Worm (Caenorhabditis elegans) whole organism, young adult: ENCODE measurements around the gene spp-28.
A peak's percentile ranks its signal among the peaks of the same experiment; 100 is the strongest.

Experiments used
- B0035.1 ChIP-seq: sonication (generic microtip); optimal IDR thresholded peaks from 2 replicates; lab custom pipeline; 2016; ENCODE audit warnings: missing genetic modification characterization, mild to moderate bottlenecking, missing compliant biosample characterization, missing genotype, missing genetic modification reagents
- B0261.1 ChIP-seq: sonication (generic microtip); optimal IDR thresholded peaks from 2 replicates; lab custom pipeline; 2016; ENCODE audit warnings: mild to moderate bottlenecking, missing genetic modification characterization, moderate library complexity, missing compliant biosample characterization
- B0336.3 ChIP-seq: fragments of 200-800 bp; sonication (Bioruptor generic); IDR thresholded peaks from 2 replicates; pipeline ENCODE4 v1.3.6; 2022; ENCODE audit warnings: missing genetic modification characterization, missing compliant biosample characterization
- F10E7.11 ChIP-seq: sonication (generic microtip); optimal IDR thresholded peaks from 2 replicates; lab custom pipeline; 2017; ENCODE audit warnings: mild to moderate bottlenecking, missing genetic modification characterization, moderate library complexity, missing compliant biosample characterization
- F23B12.7 ChIP-seq: sonication (generic microtip); optimal IDR thresholded peaks from 2 replicates; lab custom pipeline; 2017; ENCODE audit warnings: missing genetic modification characterization, mild to moderate bottlenecking, missing compliant biosample characterization, antibody characterized with exemption, moderate library complexity; ENCODE audit not compliant: insufficient read depth
- F33H1.4 ChIP-seq: fragments of 200-800 bp; sonication (Bioruptor generic); IDR thresholded peaks from 2 replicates; pipeline ENCODE4 v1.3.6; 2022; ENCODE audit warnings: missing genetic modification reagents, missing genetic modification characterization, missing compliant biosample characterization
- F37B4.10 ChIP-seq: fragments of 200-800 bp; sonication (Bioruptor generic); IDR thresholded peaks from 2 replicates; pipeline ENCODE4 v1.3.6; 2022; ENCODE audit warnings: missing genetic modification characterization, missing compliant biosample characterization
- F55B11.4 ChIP-seq: sonication (generic microtip); optimal IDR thresholded peaks from 2 replicates; lab custom pipeline; 2016; ENCODE audit warnings: missing compliant biosample characterization, missing genetic modification characterization, borderline replicate concordance; ENCODE audit not compliant: insufficient read depth
- Y67H2A.10 ChIP-seq: fragments of 200-800 bp; sonication (Bioruptor generic); conservative IDR thresholded peaks from 2 replicates; pipeline ENCODE4 v1.3.6; 2022; ENCODE audit warnings: missing genetic modification reagents, missing genetic modification characterization, missing compliant biosample characterization
- ZK185.1 ChIP-seq: sonication (generic microtip); optimal IDR thresholded peaks from 2 replicates; lab custom pipeline; 2016; ENCODE audit warnings: mild to moderate bottlenecking, missing genetic modification characterization, missing compliant biosample characterization; ENCODE audit not compliant: poor library complexity, severe bottlenecking
- akir-1 ChIP-seq: fragments of 200-800 bp; sonication (Bioruptor generic); optimal IDR thresholded peaks from 2 replicates; lab custom pipeline; 2018; ENCODE audit warnings: mild to moderate bottlenecking, missing genetic modification characterization, moderate library complexity, missing compliant biosample characterization
- aptf-3 ChIP-seq: fragments of 200-800 bp; sonication (Bioruptor generic); IDR thresholded peaks from 2 replicates; pipeline ENCODE4 v1.3.6; 2022; ENCODE audit warnings: missing genetic modification characterization, missing compliant biosample characterization
- bed-1 ChIP-seq: fragments of 200-800 bp; sonication (Bioruptor generic); IDR thresholded peaks from 2 replicates; pipeline ENCODE4 v1.3.6; 2022; ENCODE audit warnings: missing genetic modification reagents, missing genetic modification characterization, missing compliant biosample characterization
- bed-2 ChIP-seq: fragments of 200-800 bp; sonication (Bioruptor generic); IDR thresholded peaks from 2 replicates; pipeline ENCODE4 v1.3.6; 2022; ENCODE audit warnings: missing genetic modification reagents, missing genetic modification characterization, missing compliant biosample characterization
- ccch-3 ChIP-seq: fragments of 200-800 bp; sonication (Bioruptor generic); optimal IDR thresholded peaks from 2 replicates; lab custom pipeline; 2018; ENCODE audit warnings: mild to moderate bottlenecking, missing genetic modification characterization, missing compliant biosample characterization
- ceh-100 ChIP-seq: fragments of 200-800 bp; sonication (Bioruptor generic); IDR thresholded peaks from 2 replicates; pipeline ENCODE4 v1.3.6; 2022; ENCODE audit warnings: missing genetic modification reagents, missing genetic modification characterization, missing compliant biosample characterization
- ceh-58 ChIP-seq: fragments of 200-800 bp; sonication (Bioruptor generic); IDR thresholded peaks from 2 replicates; pipeline ENCODE4 v1.3.6; 2022; ENCODE audit warnings: missing genetic modification characterization, missing compliant biosample characterization
- chd-7 ChIP-seq: sonication (generic microtip); optimal IDR thresholded peaks from 2 replicates; lab custom pipeline; 2016; ENCODE audit warnings: mild to moderate bottlenecking, missing genetic modification characterization, moderate library complexity, missing compliant biosample characterization
- die-1 ChIP-seq: sonication (generic microtip); optimal IDR thresholded peaks from 2 replicates; lab custom pipeline; 2016; ENCODE audit warnings: missing genotype, mild to moderate bottlenecking, missing genetic modification characterization, missing compliant biosample characterization
- dpff-1 ChIP-seq: sonication (generic microtip); optimal IDR thresholded peaks from 2 replicates; lab custom pipeline; 2017; ENCODE audit warnings: mild to moderate bottlenecking, missing genetic modification characterization, missing compliant biosample characterization
- egl-18 ChIP-seq: fragments of 200-800 bp; sonication (Bioruptor generic); IDR thresholded peaks from 2 replicates; pipeline ENCODE4 v1.3.6; 2022; ENCODE audit warnings: missing genetic modification reagents, missing genetic modification characterization, missing compliant biosample characterization
- egl-44 ChIP-seq: fragments of 200-800 bp; sonication (Bioruptor generic); IDR thresholded peaks from 2 replicates; pipeline ENCODE4 v1.3.6; 2022; ENCODE audit warnings: missing genetic modification reagents, missing genetic modification characterization, missing compliant biosample characterization
- him-1 ChIP-seq: sonication (generic microtip); optimal IDR thresholded peaks from 2 replicates; lab custom pipeline; 2016; ENCODE audit warnings: missing genotype, missing genetic modification reagents, missing genetic modification characterization, missing compliant biosample characterization
- hlh-26 ChIP-seq: fragments of 200-800 bp; sonication (Bioruptor generic); conservative IDR thresholded peaks from 2 replicates; pipeline ENCODE4 v1.3.6; 2022; ENCODE audit warnings: missing genetic modification reagents, missing genetic modification characterization, missing compliant biosample characterization
- hmg-1.2 ChIP-seq: fragments of 200-800 bp; sonication (Bioruptor generic); IDR thresholded peaks from 2 replicates; pipeline ENCODE4 v1.3.6; 2022; ENCODE audit warnings: missing genetic modification reagents, missing genetic modification characterization, missing compliant biosample characterization
- lag-1 ChIP-seq: fragments of 200-800 bp; sonication (Bioruptor generic); IDR thresholded peaks from 2 replicates; pipeline ENCODE4 v1.3.6; 2022; ENCODE audit warnings: missing genetic modification reagents, missing genetic modification characterization, missing compliant biosample characterization
- lin-26 ChIP-seq: fragments of 200-800 bp; sonication (Bioruptor generic); IDR thresholded peaks from 2 replicates; pipeline ENCODE4 v1.3.6; 2022; ENCODE audit warnings: missing genetic modification reagents, missing genetic modification characterization, missing compliant biosample characterization
- lir-1 ChIP-seq: fragments of 200-800 bp; sonication (Bioruptor generic); conservative IDR thresholded peaks from 2 replicates; pipeline ENCODE4 v1.3.6; 2022; ENCODE audit warnings: missing genetic modification reagents, missing genetic modification characterization, missing compliant biosample characterization
- lsl-1 ChIP-seq: fragments of 200-800 bp; sonication (Bioruptor generic); optimal IDR thresholded peaks from 2 replicates; lab custom pipeline; 2018; ENCODE audit warnings: mild to moderate bottlenecking, missing genetic modification characterization, moderate library complexity, missing compliant biosample characterization
- madf-10 ChIP-seq: sonication (generic microtip); optimal IDR thresholded peaks from 2 replicates; lab custom pipeline; 2016; ENCODE audit warnings: mild to moderate bottlenecking, missing genetic modification characterization, missing compliant biosample characterization
- madf-8 ChIP-seq: fragments of 200-800 bp; sonication (Bioruptor generic); conservative IDR thresholded peaks from 2 replicates; pipeline ENCODE4 v1.3.6; 2022; ENCODE audit warnings: missing genetic modification reagents, missing genetic modification characterization, missing compliant biosample characterization
- mcd-1 ChIP-seq: fragments of 200-800 bp; sonication (Bioruptor generic); IDR thresholded peaks from 2 replicates; pipeline ENCODE4 v1.3.6; 2022; ENCODE audit warnings: missing genetic modification reagents, missing genetic modification characterization, missing compliant biosample characterization
- mel-28 ChIP-seq: sonication (generic microtip); optimal IDR thresholded peaks from 2 replicates; lab custom pipeline; 2016; ENCODE audit warnings: borderline replicate concordance, mild to moderate bottlenecking, missing genetic modification characterization, missing compliant biosample characterization
- nfya-2 ChIP-seq: fragments of 200-800 bp; sonication (Bioruptor generic); IDR thresholded peaks from 2 replicates; pipeline ENCODE4 v1.3.6; 2022; ENCODE audit warnings: missing genetic modification reagents, missing genetic modification characterization, missing compliant biosample characterization
- nhr-120 ChIP-seq: fragments of 200-800 bp; sonication (Bioruptor generic); IDR thresholded peaks from 2 replicates; pipeline ENCODE4 v1.3.6; 2022; ENCODE audit warnings: missing genetic modification characterization, missing compliant biosample characterization
- nhr-80 ChIP-seq: sonication (generic microtip); optimal IDR thresholded peaks from 2 replicates; lab custom pipeline; 2016; ENCODE audit warnings: missing genetic modification characterization, missing compliant biosample characterization
- pha-4 ChIP-seq: fragments of 150-350 bp; sonication (generic microtip); optimal IDR thresholded peaks from 2 replicates; lab custom pipeline; 2014; ENCODE audit warnings: missing biosample characterization, missing genetic modification reagents, missing genetic modification characterization
- rcor-1 ChIP-seq: fragments of 200-800 bp; sonication (Bioruptor generic); IDR thresholded peaks from 2 replicates; pipeline ENCODE4 v1.3.6; 2022; ENCODE audit warnings: missing genetic modification reagents, missing genetic modification characterization, missing compliant biosample characterization
- rpc-1 ChIP-seq, 2 experiments: fragments of 150-350 bp in 1 of 2; sonication (generic microtip) in 1 of 2; optimal IDR thresholded peaks; 2 replicates each; lab custom pipeline; 2014 to 2018; ENCODE audit warnings: missing biosample characterization in 1 of 2, missing genetic modification characterization in 1 of 2, missing genetic modification reagents in 1 of 2, missing genotype in 1 of 2
- sdz-38 ChIP-seq: sonication (generic microtip); optimal IDR thresholded peaks from 2 replicates; lab custom pipeline; 2016; ENCODE audit warnings: missing genotype, missing genetic modification characterization, missing compliant biosample characterization
- snpc-1.1 ChIP-seq: sonication (generic microtip); optimal IDR thresholded peaks from 2 replicates; lab custom pipeline; 2017; ENCODE audit warnings: missing genetic modification characterization, mild to moderate bottlenecking, missing compliant biosample characterization, antibody characterized with exemption, moderate library complexity, missing genotype, missing genetic modification reagents; ENCODE audit not compliant: insufficient read depth
- snpc-3.4 ChIP-seq: sonication (generic microtip); optimal IDR thresholded peaks from 2 replicates; lab custom pipeline; 2017; ENCODE audit warnings: missing genetic modification characterization, mild to moderate bottlenecking, missing compliant biosample characterization, antibody characterized with exemption, moderate library complexity, missing genotype, missing genetic modification reagents
- somi-1 ChIP-seq: fragments of 200-800 bp; sonication (Bioruptor generic); optimal IDR thresholded peaks from 2 replicates; lab custom pipeline; 2018; ENCODE audit warnings: mild to moderate bottlenecking, missing genetic modification characterization, missing compliant biosample characterization
- sptf-2 ChIP-seq: fragments of 200-800 bp; sonication (Bioruptor generic); optimal IDR thresholded peaks from 2 replicates; lab custom pipeline; 2018; ENCODE audit warnings: mild to moderate bottlenecking, missing genetic modification characterization, missing compliant biosample characterization
- tbx-9 ChIP-seq: sonication (generic microtip); optimal IDR thresholded peaks from 2 replicates; lab custom pipeline; 2016; ENCODE audit warnings: borderline replicate concordance, missing genetic modification characterization, inconsistent platforms, missing compliant biosample characterization
- unc-130 ChIP-seq: sonication (generic microtip); optimal IDR thresholded peaks from 2 replicates; lab custom pipeline; 2016; ENCODE audit warnings: missing genetic modification reagents, missing genetic modification characterization, missing compliant biosample characterization
- unc-62 ChIP-seq: fragments of 150-350 bp; optimal IDR thresholded peaks from 2 replicates; lab custom pipeline; 2014; ENCODE audit warnings: missing biosample characterization, missing genetic modification reagents, missing genetic modification characterization
- xnd-1 ChIP-seq: sonication (generic microtip); optimal IDR thresholded peaks from 2 replicates; lab custom pipeline; 2016; ENCODE audit warnings: missing genotype, missing genetic modification reagents, missing genetic modification characterization, missing compliant biosample characterization
- ztf-26 ChIP-seq: sonication (generic microtip); optimal IDR thresholded peaks from 2 replicates; lab custom pipeline; 2017; ENCODE audit warnings: missing genetic modification characterization, missing compliant biosample characterization

The spp-28 gene

DNA sequence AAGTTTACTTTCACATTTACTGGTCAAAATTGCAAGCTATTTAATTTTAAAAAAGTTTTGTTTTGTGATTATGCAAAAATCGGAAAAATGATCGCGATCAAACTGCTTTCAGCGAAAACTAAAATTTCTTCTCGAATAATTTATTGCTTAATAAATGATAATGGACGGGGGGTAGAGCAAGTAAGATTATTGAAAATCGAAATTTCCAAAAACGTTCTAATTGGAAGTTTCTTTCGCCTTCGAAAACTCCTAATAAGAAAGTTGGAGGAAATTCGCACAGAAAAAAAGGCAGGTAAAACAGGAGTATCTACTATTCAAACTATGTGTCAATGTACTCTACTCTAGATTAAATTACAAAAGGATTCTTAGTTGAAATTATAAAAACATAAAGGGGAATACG, 17.9 kb downstream of the spp-28 start (continued):
- TF ChIP-seq F33H1.4 (GFP tag; lab: Robert Waterston, UW), result no peak
- no peak for TF ChIP-seq ceh-58 (GFP tag; lab: Robert Waterston, UW)
- TF ChIP-seq egl-44 (GFP tag; lab: Robert Waterston, UW), result no peak
- peak; percentile 63 for TF ChIP-seq him-1 (tag; lab: Kevin White, UChicago)
- no peak for TF ChIP-seq unc-62 (GFP tag; lab: Kevin White, UChicago)
- TF ChIP-seq B0261.1 (tag; lab: Kevin White, UChicago), result no peak
- no peak for TF ChIP-seq tbx-9
- no peak for TF ChIP-seq mel-28 (tag; lab: Kevin White, UChicago)
- no peak for TF ChIP-seq pha-4
- no peak for TF ChIP-seq nhr-80
- TF ChIP-seq ztf-26 (tag; lab: Kevin White, UChicago), result no peak
- peak; percentile 52 for TF ChIP-seq xnd-1 (tag; lab: Kevin White, UChicago)
- TF ChIP-seq ZK185.1 (tag; lab: Kevin White, UChicago), result no peak
- peak; percentile 79 for TF ChIP-seq F10E7.11 (tag; lab: Kevin White, UChicago)
- TF ChIP-seq lag-1 (GFP tag; lab: Robert Waterston, UW), result no peak
- no peak for TF ChIP-seq Y67H2A.10 (GFP tag; lab: Robert Waterston, UW)
- no peak for TF ChIP-seq rpc-1 (optimal IDR thresholded peaks at IDR 0.05; lab: Kevin White, UChicago)
- peak; percentile 7 for TF ChIP-seq rpc-1 (tag; optimal IDR thresholded peaks at IDR 0.05; lab: Kevin White, UChicago)
- TF ChIP-seq bed-2, result no peak
- TF ChIP-seq die-1 (tag; lab: Kevin White, UChicago), result peak; percentile 54
- TF ChIP-seq unc-130 (GFP tag; lab: Kevin White, UChicago), result peak; percentile 69
- TF ChIP-seq B0336.3 (GFP tag; lab: Robert Waterston, UW), result peak; percentile 69
- TF ChIP-seq dpff-1 (tag; lab: Kevin White, UChicago), result peak; percentile 13
- peak; percentile 41 for TF ChIP-seq lsl-1 (GFP tag; lab: Kevin White, UChicago)
- no peak for TF ChIP-seq mcd-1
- no peak for TF ChIP-seq B0035.1 (tag; lab: Kevin White, UChicago)
- TF ChIP-seq F37B4.10 (GFP tag; lab: Robert Waterston, UW), result no peak
- TF ChIP-seq aptf-3, result peak; percentile 76; the same call in 1 of the 2 replicates
- peak; percentile 23 for TF ChIP-seq snpc-3.4 (tag; lab: Kevin White, UChicago)
- no peak for TF ChIP-seq egl-18
- TF ChIP-seq nfya-2 (GFP tag; lab: Robert Waterston, UW), result peak; percentile 83; the same call in 1 of the 2 replicates
- no peak for TF ChIP-seq madf-10 (tag; lab: Kevin White, UChicago)
- TF ChIP-seq ccch-3 (GFP tag; lab: Kevin White, UChicago), result no peak
- TF ChIP-seq ceh-100, result peak; percentile 32; the same call in 1 of the 2 replicates
- no peak; the same call in 1 of the 2 replicates for TF ChIP-seq lin-26 (GFP tag; lab: Robert Waterston, UW)
- TF ChIP-seq F55B11.4 (tag; lab: Kevin White, UChicago), result no peak
- no peak for TF ChIP-seq sptf-2 (GFP tag; lab: Kevin White, UChicago)
- TF ChIP-seq akir-1 (GFP tag; lab: Kevin White, UChicago), result no peak
- no peak for TF ChIP-seq sdz-38
- no peak for TF ChIP-seq lir-1
- TF ChIP-seq snpc-1.1 (tag; lab: Kevin White, UChicago), result peak; percentile 63
- TF ChIP-seq F23B12.7, result no peak
- no peak for TF ChIP-seq hlh-26 (GFP tag; lab: Robert Waterston, UW)
- no peak for TF ChIP-seq somi-1 (GFP tag; lab: Kevin White, UChicago)
- TF ChIP-seq madf-8 (GFP tag; lab: Robert Waterston, UW), result no peak
- no peak for TF ChIP-seq rcor-1
- peak; percentile 42 for TF ChIP-seq chd-7 (tag; lab: Kevin White, UChicago)
- no peak for TF ChIP-seq nhr-120 (GFP tag; lab: Robert Waterston, UW)
- TF ChIP-seq hmg-1.2 (GFP tag; lab: Robert Waterston, UW), result peak; percentile 35; the same call in 1 of the 2 replicates
- no peak for TF ChIP-seq bed-1
